Worm (Caenorhabditis elegans) whole organism, L4/young adult: Measurements from ENCODE around the gene T04B2.8.
"Not testable (repeated sequence)": the region's sequence is repeated elsewhere in the genome, so short reads cannot be mapped to it uniquely, and the experiment has no call there.

Source experiments
- W03F9.2 ChIP-seq: fragments of 150-350 bp; optimal IDR thresholded peaks from 2 replicates; lab custom pipeline; 2014; ENCODE audit warnings: missing biosample characterization, missing genetic modification characterization
- dao-5 ChIP-seq: sonication (generic microtip); optimal IDR thresholded peaks from 2 replicates; lab custom pipeline; 2016; ENCODE audit warnings: missing genotype, missing genetic modification characterization, moderate library complexity, missing compliant biosample characterization
- him-1 ChIP-seq: sonication (generic microtip); optimal IDR thresholded peaks from 2 replicates; lab custom pipeline; 2016; ENCODE audit warnings: missing genotype, missing genetic modification reagents, missing genetic modification characterization, missing compliant biosample characterization

The T04B2.8 gene

DNA sequence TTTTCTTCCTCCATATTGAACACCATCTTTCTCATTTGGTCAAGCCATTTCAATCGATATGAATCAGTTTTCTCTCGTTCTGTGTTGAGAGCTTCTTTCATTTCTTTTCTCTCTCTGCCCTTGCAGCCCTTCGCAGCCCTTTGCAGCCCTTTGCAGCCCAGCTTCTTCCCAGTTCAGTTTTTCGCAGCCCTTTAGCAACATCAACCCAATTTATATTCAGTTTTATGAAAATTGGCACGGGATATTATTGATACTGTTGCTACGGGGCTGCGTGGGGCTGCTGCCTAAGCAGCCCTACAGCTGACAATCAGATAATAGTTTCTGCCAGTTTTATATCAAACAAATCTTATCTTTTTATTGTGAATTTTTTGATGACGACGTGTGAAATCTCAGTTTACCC lies 14.0 kb downstream of the T04B2.8 start, which contains the start of gene F44D12.10:
F44D12.10 (minus strand) TSS at position 101 of the 400 bp plus-strand sequence.
- no peak for TF ChIP-seq him-1 (tag; lab: Kevin White, UChicago)

ce11 chrIV:10033053-10033452 lies 17.9 kb downstream of the T04B2.8 start, which contains the start of gene F44D12.6:
Gene F44D12.6 (plus strand): TSS chrIV:10033353.
- no peak for TF ChIP-seq dao-5 (tag; lab: Kevin White, UChicago)
- TF ChIP-seq W03F9.2 = no peak
- no peak for TF ChIP-seq him-1 (tag; lab: Kevin White, UChicago)

DNA sequence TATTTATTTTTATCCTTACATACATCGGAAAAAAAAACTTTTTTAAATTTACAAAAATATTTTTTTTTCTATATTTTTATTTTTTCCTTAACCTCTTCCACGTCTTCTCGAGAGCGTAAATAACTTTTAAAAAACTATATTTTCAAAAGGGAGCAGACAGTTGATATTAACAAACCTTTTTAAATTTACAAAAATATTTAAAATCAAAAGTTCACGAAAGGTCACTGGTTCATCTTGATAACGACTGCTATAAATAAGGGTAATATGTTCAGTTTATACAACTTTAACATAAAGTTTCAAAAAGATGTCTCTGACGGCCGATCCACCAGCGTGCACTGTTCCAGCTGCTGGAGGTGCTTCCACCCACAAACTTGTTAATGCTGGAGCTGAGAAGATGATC lies 22.2 kb downstream of the T04B2.8 start, which contains the start of the genes F44D12.16 and msd-2:
F44D12.16 (plus strand) TSS at position 301 of the 400 bp plus-strand sequence.
msd-2 (plus strand) TSS at position 305 of the 400 bp plus-strand sequence.
- not testable (repeated sequence) for TF ChIP-seq dao-5 (tag; lab: Kevin White, UChicago); W03F9.2; him-1 (tag; lab: Kevin White, UChicago)

ce11 chrIV:10027566-10027965 lies 23.4 kb downstream of the T04B2.8 start, which contains the start of gene gipc-2:
Gene gipc-2 (minus strand): TSS chrIV:10027666.
- TF ChIP-seq dao-5 (tag; lab: Kevin White, UChicago) (no peak), W03F9.2 (no peak), him-1 (tag; lab: Kevin White, UChicago) (no peak)

- TF ChIP-seq him-1 (tag; lab: Kevin White, UChicago) = no peak
- TF ChIP-seq W03F9.2 = no peak
- no peak for TF ChIP-seq dao-5 (tag; lab: Kevin White, UChicago)
These were observed 24.9 kb downstream of the T04B2.8 start for ce11 chrIV:10026129-10026528.

DNA sequence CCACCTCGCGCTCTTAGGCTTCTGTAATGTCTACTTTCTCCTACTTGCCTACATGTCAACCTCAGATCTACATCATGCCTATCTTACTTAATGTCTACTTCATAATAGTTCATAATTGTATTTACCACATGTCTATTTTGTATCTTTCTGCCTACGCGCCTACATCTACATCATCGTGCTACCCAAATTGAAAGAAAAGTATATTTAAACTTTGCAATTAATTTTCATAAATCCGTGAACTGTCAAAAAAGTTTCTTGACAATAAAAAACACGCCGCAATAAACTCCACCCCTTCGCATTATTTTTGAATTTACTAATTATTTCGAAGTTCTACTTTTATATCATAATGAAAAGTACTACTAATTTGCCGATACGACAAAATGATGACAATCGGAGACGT lies 28.0 kb downstream of the T04B2.8 start, which contains the start of gene F44D12.8:
F44D12.8 (plus strand) TSS at position 301 of the 400 bp plus-strand sequence.
- TF ChIP-seq dao-5 (tag; lab: Kevin White, UChicago) (no peak), him-1 (tag; lab: Kevin White, UChicago) (no peak), W03F9.2 (no peak)

DNA sequence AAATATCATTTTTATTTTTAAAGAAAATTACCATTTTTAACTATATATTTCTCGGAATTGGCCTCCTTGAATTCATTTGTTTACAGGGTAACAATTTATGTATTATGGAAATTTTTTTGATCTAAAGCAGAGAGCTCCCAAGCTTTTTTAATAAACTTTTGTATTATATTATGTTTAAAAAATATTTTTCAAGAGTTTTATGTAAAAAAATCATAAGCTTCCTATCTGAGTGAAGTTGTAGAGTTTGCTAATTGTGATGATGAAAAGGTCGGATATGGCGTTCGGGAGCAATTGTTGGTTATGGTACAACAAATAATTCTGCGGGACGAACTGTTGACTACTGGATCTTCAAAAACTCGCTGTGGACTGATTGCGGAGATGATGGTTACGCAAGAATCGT lies 29.7 kb downstream of the T04B2.8 start, which contains the start of gene F44D12.19:
F44D12.19 (plus strand) TSS at position 301 of the 400 bp plus-strand sequence.
- no peak for TF ChIP-seq W03F9.2
- no peak for TF ChIP-seq dao-5 (tag; lab: Kevin White, UChicago)
- no peak for TF ChIP-seq him-1 (tag; lab: Kevin White, UChicago)

DNA sequence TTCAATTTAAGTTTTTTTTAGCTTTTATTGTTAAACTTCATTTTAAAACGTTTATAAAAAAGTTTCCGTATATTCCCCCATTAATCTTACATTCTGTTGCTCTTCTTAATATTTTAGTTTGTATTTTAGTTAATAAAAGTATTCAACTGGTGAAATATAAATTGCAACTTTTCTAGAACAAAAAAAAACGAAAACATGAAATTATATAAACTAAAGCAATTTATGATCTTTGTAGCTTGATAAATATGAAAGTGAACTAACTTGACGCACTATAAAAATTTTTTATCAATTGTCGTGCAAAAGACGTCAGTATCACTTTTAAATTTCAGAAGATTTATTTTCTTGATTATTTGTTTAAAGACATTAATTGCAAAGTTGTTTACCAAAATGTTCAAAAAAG lies 33.4 kb downstream of the T04B2.8 start, which contains the start of gene F44D12.2:
F44D12.2 (minus strand) TSS at position 101 of the 400 bp plus-strand sequence.
- TF ChIP-seq him-1 (tag; lab: Kevin White, UChicago) (no peak), dao-5 (tag; lab: Kevin White, UChicago) (no peak), W03F9.2 (no peak)

- TF ChIP-seq W03F9.2 = no peak
- TF ChIP-seq dao-5 (tag; lab: Kevin White, UChicago) = no peak
- no peak for TF ChIP-seq him-1 (tag; lab: Kevin White, UChicago)
These were observed 34.0 kb downstream of the T04B2.8 start, which contains the start of gene ent-7 for ce11 chrIV:10016977-10017376. Gene ent-7 (plus strand): TSS chrIV:10017277.

- TF ChIP-seq him-1 (tag; lab: Kevin White, UChicago) (no peak), W03F9.2 (no peak), dao-5 (tag; lab: Kevin White, UChicago) (no peak)
These were observed 41.5 kb downstream of the T04B2.8 start, which contains the start of gene magu-4 for ce11 chrIV:10009536-10009935. Gene magu-4 (plus strand): TSS chrIV:10009753.

DNA sequence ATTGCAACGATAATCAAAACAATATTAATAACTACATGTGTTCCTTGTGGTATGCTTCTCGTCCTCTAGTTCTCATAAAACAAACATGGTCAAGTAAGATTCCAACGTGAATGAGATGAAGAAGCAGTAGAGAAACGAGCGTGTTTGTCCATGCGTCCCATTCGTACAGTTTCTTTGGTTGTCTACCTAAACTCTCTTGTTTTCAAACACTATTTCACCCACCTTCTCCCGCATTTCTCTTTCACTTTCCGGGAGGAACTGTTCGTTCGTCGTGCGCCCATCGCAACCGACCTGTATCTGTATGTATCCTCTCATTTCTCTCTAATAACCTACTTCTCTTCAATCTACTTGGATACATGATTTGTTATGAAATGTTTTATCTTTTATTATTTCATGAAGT lies 43.2 kb downstream of the T04B2.8 start:
- TF ChIP-seq W03F9.2 (no peak), dao-5 (tag; lab: Kevin White, UChicago) (no peak), him-1 (tag; lab: Kevin White, UChicago) (no peak)

ce11 chrIV:10006792-10007191 lies 44.2 kb downstream of the T04B2.8 start, which contains the start of gene C47E12.13:
Gene C47E12.13 (minus strand): TSS chrIV:10006892.
- no peak for TF ChIP-seq W03F9.2
- no peak for TF ChIP-seq dao-5 (tag; lab: Kevin White, UChicago)
- TF ChIP-seq him-1 (tag; lab: Kevin White, UChicago) = no peak

DNA sequence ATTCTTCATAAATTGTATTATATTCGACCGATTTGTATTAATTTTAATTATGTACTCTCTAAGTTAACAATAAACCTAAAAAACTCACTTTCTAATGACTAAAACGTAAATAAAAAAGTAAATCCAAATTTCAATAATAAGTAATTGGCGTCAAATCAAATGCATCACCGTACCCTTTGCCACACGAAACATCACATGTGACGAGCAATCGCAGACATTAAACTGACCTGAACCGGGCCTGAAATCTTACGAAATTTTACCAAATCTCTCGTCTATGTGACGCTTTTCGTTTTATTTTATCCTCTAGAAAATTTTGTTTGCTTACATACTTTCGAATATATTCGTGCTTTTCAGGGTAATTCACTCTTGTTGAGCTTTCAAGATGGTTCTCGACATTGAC lies 47.6 kb downstream of the T04B2.8 start, which contains the start of the genes C47E12.2 and sars-1:
C47E12.2 (minus strand) TSS at position 131 of the 400 bp plus-strand sequence.
sars-1 (plus strand) TSS at position 355 of the 400 bp plus-strand sequence.
- TF ChIP-seq W03F9.2 (no peak), him-1 (tag; lab: Kevin White, UChicago) (no peak), dao-5 (tag; lab: Kevin White, UChicago) (no peak)

DNA sequence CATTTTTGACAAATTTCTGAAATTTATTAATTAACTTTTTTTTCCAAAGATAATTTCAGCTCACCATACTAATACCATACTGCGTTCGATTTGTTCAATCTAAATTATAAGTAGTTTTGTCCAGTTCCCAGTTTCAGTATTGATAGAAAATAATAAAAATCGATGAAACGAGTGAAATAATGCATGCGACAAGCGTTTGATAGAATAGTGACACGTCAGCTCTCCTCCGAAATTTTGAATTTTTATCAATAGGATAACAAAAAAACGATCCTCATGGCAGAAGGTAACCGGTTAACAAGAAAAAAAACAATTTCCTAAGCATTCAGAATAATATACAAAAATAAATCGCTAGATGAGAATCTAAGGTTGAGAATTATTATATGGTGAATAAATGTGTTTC lies 49.2 kb downstream of the T04B2.8 start, which contains the start of gene C47E12.3:
C47E12.3 (minus strand) TSS at position 101 of the 400 bp plus-strand sequence.
- TF ChIP-seq dao-5 (tag; lab: Kevin White, UChicago) (no peak), W03F9.2 (no peak), him-1 (tag; lab: Kevin White, UChicago) (no peak)
